Fruit fly (Drosophila melanogaster): ENCODE measurements around the gene CG33985.

Gene CG33985

dm6 chr3L:15496274-15496673 lies 30.3 kb downstream of the CG33985 start, which contains the start of gene CG13455:
CG13455 (plus strand) TSS chr3L:15496574.
- TF ChIP-seq Sin3A (optimal IDR thresholded peaks at IDR 0.05) (no peak), insv (optimal IDR thresholded peaks at IDR 0.05) (no peak), psq (optimal IDR thresholded peaks at IDR 0.05) (no peak), Myc (optimal IDR thresholded peaks at IDR 0.05) (no peak), h (optimal IDR thresholded peaks at IDR 0.05) (no peak), ttk (optimal IDR thresholded peaks at IDR 0.05) (no peak)

- no peak for TF ChIP-seq Sin3A (optimal IDR thresholded peaks at IDR 0.05)
Measured at dm6 chr3L:15495449-15495848, 31.2 kb downstream of the CG33985 start, which contains the start of gene CG12355. CG12355 (minus strand) TSS chr3L:15495549.

- TF ChIP-seq Myc (optimal IDR thresholded peaks at IDR 0.05) (no peak), Sin3A (optimal IDR thresholded peaks at IDR 0.05) (no peak), ttk (optimal IDR thresholded peaks at IDR 0.05) (no peak), psq (optimal IDR thresholded peaks at IDR 0.05) (no peak), insv (optimal IDR thresholded peaks at IDR 0.05) (no peak), h (optimal IDR thresholded peaks at IDR 0.05) (no peak)
Measured at dm6 chr3L:15494599-15495271, 31.9 kb downstream of the CG33985 start.

dm6 chr3L:15493886-15494598 lies 32.6 kb downstream of the CG33985 start:
- TF ChIP-seq insv (optimal IDR thresholded peaks at IDR 0.05) (no peak), h (optimal IDR thresholded peaks at IDR 0.05) (no peak), Sin3A (optimal IDR thresholded peaks at IDR 0.05) (no peak), Myc (optimal IDR thresholded peaks at IDR 0.05) (no peak), psq (optimal IDR thresholded peaks at IDR 0.05) (no peak), ttk (optimal IDR thresholded peaks at IDR 0.05) (no peak)

dm6 chr3L:15485302-15485701 lies 41.3 kb downstream of the CG33985 start, which contains the start of gene Ran-like:
Ran-like (minus strand) TSS chr3L:15485402.
- no peak for TF ChIP-seq insv (optimal IDR thresholded peaks at IDR 0.05)
- no peak for TF ChIP-seq h (optimal IDR thresholded peaks at IDR 0.05)
- TF ChIP-seq psq (optimal IDR thresholded peaks at IDR 0.05) = no peak
- no peak for TF ChIP-seq Myc (optimal IDR thresholded peaks at IDR 0.05)
- TF ChIP-seq ttk (optimal IDR thresholded peaks at IDR 0.05) = no peak
- no peak for TF ChIP-seq Sin3A (optimal IDR thresholded peaks at IDR 0.05)
